Fruit fly (Drosophila melanogaster): ENCODE results near the gene ICA69.
A peak's percentile ranks its signal among the peaks of the same experiment; 100 is the strongest.

ICA69 gene

dm6 chr3L:21108454-21108853, 22.8 kb upstream of the ICA69 start (continued):
- TF ChIP-seq esn (GFP tag; optimal IDR thresholded peaks at IDR 0.05): peak; percentile 75
- peak; percentile 62 for TF ChIP-seq svp (GFP tag)
- no peak for TF ChIP-seq CG6163 (GFP tag; IDR thresholded peaks at IDR 0.05)
- peak; percentile 12 for TF ChIP-seq Hr39 (GFP tag; optimal IDR thresholded peaks at IDR 0.05)
- peak; percentile 43 for TF ChIP-seq CG8632 (GFP tag; optimal IDR thresholded peaks at IDR 0.05)
- no peak for TF ChIP-seq CG6276 (GFP tag; optimal IDR thresholded peaks at IDR 0.05)
- no peak for TF ChIP-seq CG16779 (tag; optimal IDR thresholded peaks at IDR 0.05)
- peak; percentile 70 for TF ChIP-seq Blimp-1 (GFP tag; optimal IDR thresholded peaks at IDR 0.05)
- no peak for TF ChIP-seq Sox102F (GFP tag; optimal IDR thresholded peaks at IDR 0.05)
- no peak for TF ChIP-seq fd85E (GFP tag; optimal IDR thresholded peaks at IDR 0.05)
- no peak for TF ChIP-seq Ets21C (GFP tag; optimal IDR thresholded peaks at IDR 0.05)
- TF ChIP-seq CG11902 (GFP tag; optimal IDR thresholded peaks at IDR 0.05): peak; percentile 3
- peak; percentile 40 for TF ChIP-seq CG3919 (GFP tag; optimal IDR thresholded peaks at IDR 0.05)
- TF ChIP-seq Eip93F (GFP tag; optimal IDR thresholded peaks at IDR 0.05): no peak
- no peak for TF ChIP-seq ss (GFP tag; optimal IDR thresholded peaks at IDR 0.05)
- no peak for TF ChIP-seq net (GFP tag; optimal IDR thresholded peaks at IDR 0.05)
- TF ChIP-seq CG6854 (GFP tag; optimal IDR thresholded peaks at IDR 0.05): peak; percentile 40

- TF ChIP-seq CG15336 (GFP tag; IDR thresholded peaks at IDR 0.05) (0 out of 2 replicates have a peak, but pooled peaks have one; percentile 26), CG32006 (GFP tag; optimal IDR thresholded peaks at IDR 0.05) (peak; percentile 53), dac (GFP tag; optimal IDR thresholded peaks at IDR 0.05) (peak; percentile 2), CG34406 (GFP tag; optimal IDR thresholded peaks at IDR 0.05) (no peak), Hr4 (GFP tag; optimal IDR thresholded peaks at IDR 0.05) (peak; percentile 36), CG6276 (GFP tag; optimal IDR thresholded peaks at IDR 0.05) (no peak), Eip78C (GFP tag) (peak; percentile 76), Smox (GFP tag; optimal IDR thresholded peaks at IDR 0.05) (no peak), achi (GFP tag; optimal IDR thresholded peaks at IDR 0.05) (no peak), fd59A (GFP tag; optimal IDR thresholded peaks at IDR 0.05) (no peak), esn (GFP tag; optimal IDR thresholded peaks at IDR 0.05) (no peak), OdsH (GFP tag; optimal IDR thresholded peaks at IDR 0.05) (peak; percentile 5), CG8119 (GFP tag; IDR thresholded peaks at IDR 0.05) (peak; percentile 49; the same call in 1 of the 3 replicates), CG10631 (GFP tag; optimal IDR thresholded peaks at IDR 0.05) (no peak), Gug (GFP tag; IDR thresholded peaks at IDR 0.05) (no peak), pdm3 (GFP tag; optimal IDR thresholded peaks at IDR 0.05) (no peak)
These were observed 18.2 kb upstream of the ICA69 start for dm6 chr3L:21113061-21113460.

- no peak for TF ChIP-seq fkh (GFP tag; optimal IDR thresholded peaks at IDR 0.05)
- no peak for TF ChIP-seq dsx (GFP tag; optimal IDR thresholded peaks at IDR 0.05; ENCODE audit: poor library complexity, severe bottlenecking)
- TF ChIP-seq dac (GFP tag; optimal IDR thresholded peaks at IDR 0.05): peak; percentile 44
- no peak for TF ChIP-seq spab (GFP tag; optimal IDR thresholded peaks at IDR 0.05)
- TF ChIP-seq CG1621 (tag; optimal IDR thresholded peaks at IDR 0.05): no peak
- TF ChIP-seq vri (GFP tag; optimal IDR thresholded peaks at IDR 0.05): no peak
- peak; percentile 26 for TF ChIP-seq Hr4 (GFP tag; optimal IDR thresholded peaks at IDR 0.05)
- no peak for TF ChIP-seq CG31627 (GFP tag; optimal IDR thresholded peaks at IDR 0.05)
- TF ChIP-seq CG8119 (GFP tag; IDR thresholded peaks at IDR 0.05): peak; percentile 42; the same call in 1 of the 3 replicates
- TF ChIP-seq CG32006 (GFP tag; optimal IDR thresholded peaks at IDR 0.05): peak; percentile 36
- no peak for TF ChIP-seq CG11902 (GFP tag; optimal IDR thresholded peaks at IDR 0.05)
- no peak for TF ChIP-seq net (GFP tag; optimal IDR thresholded peaks at IDR 0.05)
- 0 out of 3 replicates have a peak, but pooled peaks have one; percentile 25 for TF ChIP-seq eg (GFP tag; IDR thresholded peaks at IDR 0.05)
- no peak for TF ChIP-seq Eip78C (GFP tag)
- TF ChIP-seq Sox15 (GFP tag; optimal IDR thresholded peaks at IDR 0.05): no peak
- TF ChIP-seq CG6276 (GFP tag; optimal IDR thresholded peaks at IDR 0.05): peak; percentile 45
- no peak for TF ChIP-seq esn (GFP tag; optimal IDR thresholded peaks at IDR 0.05)
- TF ChIP-seq CG15336 (GFP tag; IDR thresholded peaks at IDR 0.05): peak; percentile 54; the same call in 1 of the 2 replicates
- TF ChIP-seq fd59A (GFP tag; optimal IDR thresholded peaks at IDR 0.05): no peak
These were observed 12.6 kb upstream of the ICA69 start for dm6 chr3L:21118602-21119001.

All from whole organism, prepupa.